Fruit fly (Drosophila melanogaster): ENCODE data around the gene CG13248.

DNA sequence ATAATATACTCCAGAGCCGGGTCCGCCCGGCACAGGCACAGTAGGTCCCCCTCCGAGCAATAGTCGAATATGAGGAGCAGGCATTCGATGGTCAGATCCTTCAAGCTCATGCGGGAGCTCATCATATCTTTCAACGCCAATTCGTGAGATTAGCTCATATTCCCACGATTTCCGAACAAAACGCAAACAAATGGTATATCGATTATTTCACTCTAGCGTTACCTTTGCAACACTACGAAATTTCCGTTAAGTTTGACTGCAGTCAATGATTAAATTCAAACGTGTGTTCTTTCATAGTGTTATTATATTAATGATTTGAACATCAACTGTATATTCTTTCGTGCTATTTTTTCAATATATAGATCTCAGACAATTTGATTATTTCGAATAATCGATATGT lies 17.0 kb downstream of the CG13248 start, which contains the start of gene CG33969:
- no peak for TF ChIP-seq Myc (optimal IDR thresholded peaks at IDR 0.05)
- no peak for TF ChIP-seq Sin3A (optimal IDR thresholded peaks at IDR 0.05)
